Fruit fly (Drosophila melanogaster): ENCODE measurements around the gene Hexim.

DNA sequence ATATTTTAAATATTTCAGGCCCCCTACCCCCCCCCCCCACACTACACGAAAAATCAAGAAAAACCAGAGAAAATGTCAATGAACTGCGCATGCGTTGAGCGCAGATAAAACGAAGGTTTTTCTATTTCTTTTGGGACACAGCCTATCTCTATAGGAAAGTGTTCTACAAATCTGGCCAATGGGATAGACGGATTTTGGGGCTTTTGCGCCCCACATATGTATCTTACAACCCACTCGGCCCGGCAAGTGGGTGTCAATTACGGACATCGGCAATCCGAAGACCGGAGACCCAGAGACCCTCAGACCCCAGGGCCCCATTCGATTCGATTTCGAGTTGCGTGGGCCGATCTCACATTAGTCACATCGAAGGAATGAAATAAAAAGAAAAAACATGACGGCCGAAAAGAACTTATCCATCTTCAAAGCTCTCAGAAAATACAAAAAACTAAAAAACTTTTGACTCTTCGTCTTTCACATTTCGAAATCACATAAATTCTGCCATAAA is 50.3 kb downstream of the Hexim start:
- TF ChIP-seq CG16779 (tag; optimal IDR thresholded peaks at IDR 0.05) (no peak), Lpt (GFP tag; optimal IDR thresholded peaks at IDR 0.05) (no peak)

Data from whole organism, prepupa.